Worm (Caenorhabditis elegans) whole organism, young adult: ENCODE results near the gene unc-42.
A peak's percentile ranks its signal among the peaks of the same experiment; 100 is the strongest.

ENCODE experiments used
- B0035.1 ChIP-seq: sonication (generic microtip); optimal IDR thresholded peaks from 2 replicates; lab custom pipeline; 2016; ENCODE audit warnings: missing genetic modification characterization, mild to moderate bottlenecking, missing compliant biosample characterization, missing genotype, missing genetic modification reagents
- B0336.3 ChIP-seq: fragments of 200-800 bp; sonication (Bioruptor generic); IDR thresholded peaks from 2 replicates; pipeline ENCODE4 v1.3.6; 2022; ENCODE audit warnings: missing genetic modification characterization, missing compliant biosample characterization
- F23B12.7 ChIP-seq: sonication (generic microtip); optimal IDR thresholded peaks from 2 replicates; lab custom pipeline; 2017; ENCODE audit warnings: missing genetic modification characterization, mild to moderate bottlenecking, missing compliant biosample characterization, antibody characterized with exemption, moderate library complexity; ENCODE audit not compliant: insufficient read depth
- F37B4.10 ChIP-seq: fragments of 200-800 bp; sonication (Bioruptor generic); IDR thresholded peaks from 2 replicates; pipeline ENCODE4 v1.3.6; 2022; ENCODE audit warnings: missing genetic modification characterization, missing compliant biosample characterization
- F39B2.1 ChIP-seq: fragments of 200-800 bp; sonication (Bioruptor generic); IDR thresholded peaks from 2 replicates; pipeline ENCODE4 v1.3.6; 2022; ENCODE audit warnings: missing genetic modification reagents, missing genetic modification characterization, missing compliant biosample characterization
- F57A8.1 ChIP-seq: fragments of 200-800 bp; sonication (Bioruptor generic); optimal IDR thresholded peaks from 2 replicates; lab custom pipeline; 2018; ENCODE audit warnings: mild to moderate bottlenecking, missing genetic modification characterization, moderate library complexity, missing compliant biosample characterization
- F57C9.4 ChIP-seq: sonication (generic microtip); optimal IDR thresholded peaks from 2 replicates; lab custom pipeline; 2017; ENCODE audit warnings: mild to moderate bottlenecking, missing genetic modification characterization, missing compliant biosample characterization
- K11D2.4 ChIP-seq: fragments of 200-800 bp; sonication (Bioruptor generic); IDR thresholded peaks from 2 replicates; pipeline ENCODE4 v1.3.6; 2022; ENCODE audit warnings: missing genetic modification reagents, missing genetic modification characterization, missing compliant biosample characterization
- K12H6.12 ChIP-seq: fragments of 200-800 bp; sonication (Bioruptor generic); optimal IDR thresholded peaks from 2 replicates; lab custom pipeline; 2018; ENCODE audit warnings: mild to moderate bottlenecking, missing genetic modification characterization, missing compliant biosample characterization
- T07F8.4 ChIP-seq: sonication (generic microtip); optimal IDR thresholded peaks from 2 replicates; lab custom pipeline; 2016; ENCODE audit warnings: mild to moderate bottlenecking, missing genetic modification characterization, moderate library complexity, missing compliant biosample characterization
- T26A5.8 ChIP-seq: sonication (generic microtip); optimal IDR thresholded peaks from 2 replicates; lab custom pipeline; 2016; ENCODE audit warnings: missing genetic modification characterization, missing compliant biosample characterization
- Y53F4B.3 ChIP-seq: fragments of 200-800 bp; sonication (Bioruptor generic); IDR thresholded peaks from 2 replicates; pipeline ENCODE4 v1.3.6; 2022; ENCODE audit warnings: missing genetic modification reagents, missing genetic modification characterization, missing compliant biosample characterization
- Y67H2A.10 ChIP-seq: fragments of 200-800 bp; sonication (Bioruptor generic); conservative IDR thresholded peaks from 2 replicates; pipeline ENCODE4 v1.3.6; 2022; ENCODE audit warnings: missing genetic modification reagents, missing genetic modification characterization, missing compliant biosample characterization
- atf-7 ChIP-seq: sonication (generic microtip); optimal IDR thresholded peaks from 2 replicates; lab custom pipeline; 2017; ENCODE audit warnings: mild to moderate bottlenecking, missing genetic modification characterization, missing compliant biosample characterization
- athp-1 ChIP-seq: sonication (generic microtip); optimal IDR thresholded peaks from 2 replicates; lab custom pipeline; 2017; ENCODE audit warnings: mild to moderate bottlenecking, missing genetic modification characterization, missing compliant biosample characterization
- attf-3 ChIP-seq: fragments of 200-800 bp; sonication (Bioruptor generic); conservative IDR thresholded peaks from 2 replicates; pipeline ENCODE4 v1.3.6; 2022; ENCODE audit warnings: missing genetic modification reagents, missing genetic modification characterization, missing compliant biosample characterization
- bed-2 ChIP-seq: fragments of 200-800 bp; sonication (Bioruptor generic); IDR thresholded peaks from 2 replicates; pipeline ENCODE4 v1.3.6; 2022; ENCODE audit warnings: missing genetic modification reagents, missing genetic modification characterization, missing compliant biosample characterization
- cebp-1 ChIP-seq, 2 experiments: fragments of 200-800 bp in 1 of 2; sonication (Bioruptor generic) in 1 of 2; sonication (generic microtip) in 1 of 2; IDR thresholded peaks in 1 of 2; optimal IDR thresholded peaks in 1 of 2; 2 replicates each; pipeline versions ENCODE4 v1.3.6 to Lab custom; 2017 to 2022; ENCODE audit warnings: missing compliant biosample characterization in 2 of 2, missing genetic modification characterization in 2 of 2, mild to moderate bottlenecking in 1 of 2, missing genetic modification reagents in 1 of 2, moderate library complexity in 1 of 2
- ceh-40 ChIP-seq: fragments of 200-800 bp; sonication (Bioruptor generic); IDR thresholded peaks from 2 replicates; pipeline ENCODE4 v1.3.6; 2022; ENCODE audit warnings: missing genetic modification characterization, missing compliant biosample characterization
- ceh-79 ChIP-seq: sonication (generic microtip); optimal IDR thresholded peaks from 2 replicates; lab custom pipeline; 2017; ENCODE audit warnings: mild to moderate bottlenecking, missing genetic modification characterization, missing compliant biosample characterization
- dpff-1 ChIP-seq: sonication (generic microtip); optimal IDR thresholded peaks from 2 replicates; lab custom pipeline; 2017; ENCODE audit warnings: mild to moderate bottlenecking, missing genetic modification characterization, missing compliant biosample characterization
- dpl-1 ChIP-seq: fragments of 150-350 bp; optimal IDR thresholded peaks from 2 replicates; lab custom pipeline; 2014; ENCODE audit warnings: missing biosample characterization, missing genetic modification reagents, missing genetic modification characterization
- efl-1 ChIP-seq: fragments of 150-350 bp; optimal IDR thresholded peaks from 2 replicates; lab custom pipeline; 2014; ENCODE audit warnings: missing biosample characterization, missing genetic modification reagents, missing genetic modification characterization
- egl-18 ChIP-seq: fragments of 200-800 bp; sonication (Bioruptor generic); IDR thresholded peaks from 2 replicates; pipeline ENCODE4 v1.3.6; 2022; ENCODE audit warnings: missing genetic modification reagents, missing genetic modification characterization, missing compliant biosample characterization
- egl-44 ChIP-seq: fragments of 200-800 bp; sonication (Bioruptor generic); IDR thresholded peaks from 2 replicates; pipeline ENCODE4 v1.3.6; 2022; ENCODE audit warnings: missing genetic modification reagents, missing genetic modification characterization, missing compliant biosample characterization
- egrh-3 ChIP-seq: fragments of 200-800 bp; sonication (Bioruptor generic); IDR thresholded peaks from 2 replicates; pipeline ENCODE4 v1.3.6; 2022; ENCODE audit warnings: missing genetic modification reagents, missing genetic modification characterization, missing compliant biosample characterization
- ekl-4 ChIP-seq: fragments of 200-800 bp; sonication (Bioruptor generic); IDR thresholded peaks from 2 replicates; pipeline ENCODE4 v1.3.6; 2022; ENCODE audit warnings: missing genetic modification reagents, missing genetic modification characterization, missing compliant biosample characterization
- fkh-3 ChIP-seq: sonication (generic microtip); optimal IDR thresholded peaks from 2 replicates; lab custom pipeline; 2016; ENCODE audit warnings: mild to moderate bottlenecking, missing genetic modification characterization, missing compliant biosample characterization
- gei-17 ChIP-seq: fragments of 200-800 bp; sonication (Bioruptor generic); optimal IDR thresholded peaks from 2 replicates; lab custom pipeline; 2018; ENCODE audit warnings: mild to moderate bottlenecking, missing genetic modification characterization, missing compliant biosample characterization
- hsf-1 ChIP-seq: fragments of 200-800 bp; sonication (Bioruptor generic); IDR thresholded peaks from 2 replicates; pipeline ENCODE4 v1.3.6; 2022; ENCODE audit warnings: missing genetic modification reagents, missing genetic modification characterization, missing compliant biosample characterization
- lag-1 ChIP-seq: fragments of 200-800 bp; sonication (Bioruptor generic); IDR thresholded peaks from 2 replicates; pipeline ENCODE4 v1.3.6; 2022; ENCODE audit warnings: missing genetic modification reagents, missing genetic modification characterization, missing compliant biosample characterization
- let-607 ChIP-seq, 2 experiments: fragments of 200-800 bp in 1 of 2; sonication (Bioruptor generic) in 1 of 2; sonication (generic microtip) in 1 of 2; optimal IDR thresholded peaks; 2 replicates each; lab custom pipeline; 2016 to 2018; ENCODE audit warnings: mild to moderate bottlenecking in 2 of 2, missing compliant biosample characterization in 2 of 2, missing genetic modification characterization in 2 of 2, moderate library complexity in 2 of 2, missing genotype in 1 of 2
- lin-35 ChIP-seq, 3 experiments: fragments of 150-350 bp in 2 of 3; sonication (generic microtip) in 1 of 3; optimal IDR thresholded peaks; 2 replicates each; lab custom pipeline; 2014 to 2018; ENCODE audit warnings: missing biosample characterization in 3 of 3, missing genetic modification characterization in 3 of 3, missing genetic modification reagents in 3 of 3
- lin-40 ChIP-seq: sonication (generic microtip); optimal IDR thresholded peaks from 2 replicates; lab custom pipeline; 2016; ENCODE audit warnings: missing genetic modification characterization, mild to moderate bottlenecking, missing compliant biosample characterization, missing genotype, missing genetic modification reagents
- lin-54 ChIP-seq: fragments of 200-800 bp; sonication (Bioruptor generic); optimal IDR thresholded peaks from 2 replicates; lab custom pipeline; 2018; ENCODE audit warnings: mild to moderate bottlenecking, missing genetic modification characterization, missing compliant biosample characterization
- lsl-1 ChIP-seq: fragments of 200-800 bp; sonication (Bioruptor generic); optimal IDR thresholded peaks from 2 replicates; lab custom pipeline; 2018; ENCODE audit warnings: mild to moderate bottlenecking, missing genetic modification characterization, moderate library complexity, missing compliant biosample characterization
- lsy-27 ChIP-seq: sonication (generic microtip); optimal IDR thresholded peaks from 2 replicates; lab custom pipeline; 2017; ENCODE audit warnings: missing genetic modification characterization, mild to moderate bottlenecking, missing compliant biosample characterization, antibody characterized with exemption, missing genotype, borderline replicate concordance; ENCODE audit not compliant: insufficient read depth
- madf-3 ChIP-seq: fragments of 200-800 bp; sonication (Bioruptor generic); IDR thresholded peaks from 2 replicates; pipeline ENCODE4 v1.3.6; 2022; ENCODE audit warnings: missing genetic modification reagents, missing genetic modification characterization, missing compliant biosample characterization
- mxl-1 ChIP-seq: sonication (generic microtip); optimal IDR thresholded peaks from 2 replicates; lab custom pipeline; 2016; ENCODE audit warnings: missing genetic modification characterization, missing compliant biosample characterization
- pbrm-1 ChIP-seq: fragments of 200-800 bp; sonication (Bioruptor generic); IDR thresholded peaks from 2 replicates; pipeline ENCODE4 v1.3.6; 2022; ENCODE audit warnings: missing genetic modification reagents, missing genetic modification characterization, missing compliant biosample characterization
- sdz-38 ChIP-seq: sonication (generic microtip); optimal IDR thresholded peaks from 2 replicates; lab custom pipeline; 2016; ENCODE audit warnings: missing genotype, missing genetic modification characterization, missing compliant biosample characterization
- snpc-1.3 ChIP-seq: sonication (generic microtip); optimal IDR thresholded peaks from 2 replicates; lab custom pipeline; 2017; ENCODE audit warnings: missing genetic modification characterization, mild to moderate bottlenecking, missing compliant biosample characterization, antibody characterized with exemption, moderate library complexity, missing genotype, missing genetic modification reagents; ENCODE audit not compliant: insufficient read depth
- snpc-3.4 ChIP-seq: sonication (generic microtip); optimal IDR thresholded peaks from 2 replicates; lab custom pipeline; 2017; ENCODE audit warnings: missing genetic modification characterization, mild to moderate bottlenecking, missing compliant biosample characterization, antibody characterized with exemption, moderate library complexity, missing genotype, missing genetic modification reagents
- unc-130 ChIP-seq: sonication (generic microtip); optimal IDR thresholded peaks from 2 replicates; lab custom pipeline; 2016; ENCODE audit warnings: missing genetic modification reagents, missing genetic modification characterization, missing compliant biosample characterization
- unc-62 ChIP-seq: fragments of 150-350 bp; optimal IDR thresholded peaks from 2 replicates; lab custom pipeline; 2014; ENCODE audit warnings: missing biosample characterization, missing genetic modification reagents, missing genetic modification characterization
- xnd-1 ChIP-seq: sonication (generic microtip); optimal IDR thresholded peaks from 2 replicates; lab custom pipeline; 2016; ENCODE audit warnings: missing genotype, missing genetic modification reagents, missing genetic modification characterization, missing compliant biosample characterization
- zim-3 ChIP-seq: sonication (generic microtip); optimal IDR thresholded peaks from 2 replicates; lab custom pipeline; 2017; ENCODE audit warnings: mild to moderate bottlenecking, missing genetic modification characterization, moderate library complexity, missing compliant biosample characterization

unc-42 gene

ce11 chrV:9789657-9790261, 20.6 kb upstream of the unc-42 start, which contains the start of gene ztf-7 (continued):
- TF ChIP-seq egl-18 (GFP tag; lab: Robert Waterston, UW) (0 out of 2 replicates have a peak, but pooled peaks have one; percentile 64), xnd-1 (tag; lab: Kevin White, UChicago) (no peak), lag-1 (GFP tag; lab: Robert Waterston, UW) (0 out of 2 replicates have a peak, but pooled peaks have one; percentile 56), cebp-1 (GFP tag; IDR thresholded peaks at IDR 0.05; lab: Robert Waterston, UW) (peak; percentile 75), cebp-1 (tag; optimal IDR thresholded peaks at IDR 0.05; lab: Kevin White, UChicago) (peak; percentile 96), K11D2.4 (GFP tag; lab: Robert Waterston, UW) (peak; percentile 96), fkh-3 (no peak), Y53F4B.3 (no peak), lsl-1 (GFP tag; lab: Kevin White, UChicago) (peak; percentile 68), ceh-79 (peak; percentile 32), gei-17 (peak; percentile 89), B0336.3 (peak; percentile 98), T26A5.8 (tag; lab: Kevin White, UChicago) (no peak), snpc-3.4 (no peak), dpl-1 (GFP tag; lab: Kevin White, UChicago) (peak; percentile 49), efl-1 (GFP tag; lab: Kevin White, UChicago) (peak; percentile 36), attf-3 (GFP tag; lab: Robert Waterston, UW) (peak; percentile 51; the same call in 1 of the 2 replicates), ekl-4 (GFP tag; lab: Robert Waterston, UW) (peak; percentile 96), snpc-1.3 (tag; lab: Kevin White, UChicago) (no peak), F23B12.7 (tag; lab: Kevin White, UChicago) (peak; percentile 55), lin-40 (tag; lab: Kevin White, UChicago) (peak; percentile 97), unc-62 (GFP tag; lab: Kevin White, UChicago) (no peak), unc-130 (GFP tag; lab: Kevin White, UChicago) (no peak), mxl-1 (tag; lab: Kevin White, UChicago) (no peak), K12H6.12 (tag; lab: Kevin White, UChicago) (peak; percentile 97), lsy-27 (tag; lab: Kevin White, UChicago) (no peak), Y67H2A.10 (GFP tag; lab: Robert Waterston, UW) (peak; percentile 81), egrh-3 (GFP tag; lab: Robert Waterston, UW) (no peak), T07F8.4 (tag; lab: Kevin White, UChicago) (no peak), lin-54 (GFP tag; lab: Kevin White, UChicago) (peak; percentile 91), ceh-40 (GFP tag; lab: Robert Waterston, UW) (no peak), let-607 (tag; optimal IDR thresholded peaks at IDR 0.05; lab: Kevin White, UChicago) (peak; percentile 97 to 98), madf-3 (GFP tag; lab: Robert Waterston, UW) (peak; percentile 88), zim-3 (tag; lab: Kevin White, UChicago) (no peak), athp-1 (tag; lab: Kevin White, UChicago) (peak; percentile 61), sdz-38 (no peak), F37B4.10 (GFP tag; lab: Robert Waterston, UW) (0 out of 2 replicates have a peak, but pooled peaks have one; percentile 78), egl-44 (peak; percentile 68), F57A8.1 (no peak), dpff-1 (tag; lab: Kevin White, UChicago) (no peak), hsf-1 (GFP tag; lab: Robert Waterston, UW) (peak; percentile 62; the same call in 1 of the 2 replicates), F57C9.4 (tag; lab: Kevin White, UChicago) (no peak), atf-7 (peak; percentile 96), lin-35 (GFP tag; optimal IDR thresholded peaks at IDR 0.05; lab: Kevin White, UChicago) (peak in 1 of 3 experiments; percentile 87), B0035.1 (peak; percentile 77), pbrm-1 (GFP tag; lab: Robert Waterston, UW) (peak; percentile 97), bed-2 (GFP tag; lab: Robert Waterston, UW) (no peak), F39B2.1 (no peak)
